Fruit fly (Drosophila melanogaster): ENCODE measurements around the gene sov.

sov gene

dm6 chrX:6710258-6710657, 45.9 kb upstream of the sov start:
- TF ChIP-seq Dif (GFP tag; optimal IDR thresholded peaks at IDR 0.05; ENCODE audit: partially characterized antibody) (no peak), foxo (GFP tag; optimal IDR thresholded peaks at IDR 0.05) (no peak), CrebA (GFP tag; optimal IDR thresholded peaks at IDR 0.05; ENCODE audit: borderline replicate concordance) (no peak), usp (GFP tag; optimal IDR thresholded peaks at IDR 0.05) (no peak), Sp1 (GFP tag; optimal IDR thresholded peaks at IDR 0.05) (no peak), N (GFP tag; optimal IDR thresholded peaks at IDR 0.05) (no peak), Vsx2 (GFP tag; optimal IDR thresholded peaks at IDR 0.05; ENCODE audit: partially characterized antibody) (no peak), Myc (optimal IDR thresholded peaks at IDR 0.05) (no peak), lola (GFP tag; optimal IDR thresholded peaks at IDR 0.05) (no peak), Hr78 (GFP tag; optimal IDR thresholded peaks at IDR 0.05) (no peak), dmrt93B (GFP tag; optimal IDR thresholded peaks at IDR 0.05) (no peak)

DNA sequence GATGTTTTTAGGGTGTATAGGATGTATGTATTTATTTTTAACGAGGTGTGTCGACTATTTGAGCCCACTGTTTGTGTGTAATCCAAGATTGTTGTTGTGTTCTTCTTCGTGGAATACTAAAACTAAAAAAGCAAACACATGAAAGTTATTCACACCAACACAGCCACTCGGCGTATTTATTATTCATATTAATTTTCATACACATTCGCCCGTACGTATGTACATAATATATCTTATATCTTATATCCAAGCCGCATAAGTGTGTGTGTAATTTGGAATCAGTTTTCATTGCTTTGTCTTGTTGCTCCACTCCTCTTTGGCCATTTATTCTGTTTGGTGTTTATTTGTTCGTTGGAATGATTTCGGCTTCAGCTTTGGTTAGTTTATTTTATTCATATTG, 45.5 kb upstream of the sov start:
- no peak for TF ChIP-seq dl (GFP tag; optimal IDR thresholded peaks at IDR 0.05; ENCODE audit: insufficient read depth in 1 of 2, partially characterized antibody in 2 of 2)
- no peak for TF ChIP-seq pan (optimal IDR thresholded peaks at IDR 0.05)
- TF ChIP-seq dmrt93B (GFP tag; optimal IDR thresholded peaks at IDR 0.05), result no peak
- no peak for TF ChIP-seq br (GFP tag; optimal IDR thresholded peaks at IDR 0.05)
- TF ChIP-seq Hr78 (GFP tag; optimal IDR thresholded peaks at IDR 0.05), result no peak
- no peak for TF ChIP-seq Myc (optimal IDR thresholded peaks at IDR 0.05)
- TF ChIP-seq tai (GFP tag; optimal IDR thresholded peaks at IDR 0.05), result no peak
- TF ChIP-seq CG32264 (GFP tag; optimal IDR thresholded peaks at IDR 0.05), result no peak
- no peak for TF ChIP-seq usp (GFP tag; optimal IDR thresholded peaks at IDR 0.05)
- no peak for TF ChIP-seq CrebA (GFP tag; optimal IDR thresholded peaks at IDR 0.05; ENCODE audit: borderline replicate concordance)
- TF ChIP-seq Sp1 (GFP tag; optimal IDR thresholded peaks at IDR 0.05), result no peak
- no peak for TF ChIP-seq Dfd (GFP tag; optimal IDR thresholded peaks at IDR 0.05)
- no peak for TF ChIP-seq ey (GFP tag; optimal IDR thresholded peaks at IDR 0.05)
- no peak for TF ChIP-seq Abd-B (GFP tag; optimal IDR thresholded peaks at IDR 0.05)
- no peak for TF ChIP-seq h (GFP tag; optimal IDR thresholded peaks at IDR 0.05)
- TF ChIP-seq Dif (GFP tag; optimal IDR thresholded peaks at IDR 0.05; ENCODE audit: partially characterized antibody), result no peak
- no peak for TF ChIP-seq N (GFP tag; optimal IDR thresholded peaks at IDR 0.05)
- no peak for TF ChIP-seq Mio (GFP tag; optimal IDR thresholded peaks at IDR 0.05)

DNA sequence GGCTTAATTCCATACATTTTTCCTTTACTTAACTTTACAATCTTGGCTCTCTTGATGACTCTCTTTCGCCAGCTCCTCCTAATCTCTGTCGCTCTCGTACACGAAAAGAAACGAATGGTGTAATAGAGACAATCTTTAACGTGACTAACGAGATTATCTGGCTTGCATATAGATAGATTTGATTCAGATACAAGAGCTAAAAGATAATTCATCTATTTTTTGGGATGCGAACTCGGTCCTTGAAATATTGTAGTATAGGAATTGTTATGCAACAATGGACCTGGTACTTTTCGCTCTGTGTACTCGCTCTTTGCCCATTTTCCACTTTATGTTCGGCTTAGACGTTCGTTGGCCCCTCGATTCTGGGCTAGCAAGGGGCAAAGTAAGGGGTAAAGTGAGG, 44.8 kb upstream of the sov start:
- TF ChIP-seq dl (GFP tag; optimal IDR thresholded peaks at IDR 0.05; ENCODE audit: insufficient read depth in 1 of 2, partially characterized antibody in 2 of 2) (no peak), ey (GFP tag; optimal IDR thresholded peaks at IDR 0.05) (peak; percentile 74), Jra (GFP tag; optimal IDR thresholded peaks at IDR 0.05) (no peak), Abd-B (GFP tag; optimal IDR thresholded peaks at IDR 0.05) (no peak), brk (GFP tag; optimal IDR thresholded peaks at IDR 0.05) (no peak), dsf (GFP tag; optimal IDR thresholded peaks at IDR 0.05; ENCODE audit: borderline replicate concordance) (no peak), pan (optimal IDR thresholded peaks at IDR 0.05) (no peak), Hnf4 (GFP tag; optimal IDR thresholded peaks at IDR 0.05) (no peak), Sp1 (GFP tag; optimal IDR thresholded peaks at IDR 0.05) (peak; percentile 53), CrebA (GFP tag; optimal IDR thresholded peaks at IDR 0.05; ENCODE audit: borderline replicate concordance) (no peak), fru (GFP tag; optimal IDR thresholded peaks at IDR 0.05) (peak; percentile 76), Dfd (GFP tag; optimal IDR thresholded peaks at IDR 0.05) (no peak), GATAd (GFP tag; optimal IDR thresholded peaks at IDR 0.05) (no peak), Myc (optimal IDR thresholded peaks at IDR 0.05) (no peak), foxo (GFP tag; optimal IDR thresholded peaks at IDR 0.05) (peak in 1 of 2 experiments; percentile 69), psq (GFP tag; optimal IDR thresholded peaks at IDR 0.05) (peak; percentile 55), Vsx2 (GFP tag; optimal IDR thresholded peaks at IDR 0.05; ENCODE audit: partially characterized antibody) (no peak), CG9705 (GFP tag; optimal IDR thresholded peaks at IDR 0.05) (no peak), Hr83 (GFP tag; optimal IDR thresholded peaks at IDR 0.05; ENCODE audit: poor library complexity, severe bottlenecking) (no peak), Hr78 (GFP tag; optimal IDR thresholded peaks at IDR 0.05) (no peak), HLH106 (tag; optimal IDR thresholded peaks at IDR 0.05) (peak; percentile 47), Mio (GFP tag; optimal IDR thresholded peaks at IDR 0.05) (no peak), CG32264 (GFP tag; optimal IDR thresholded peaks at IDR 0.05) (peak; percentile 16), lola (GFP tag; optimal IDR thresholded peaks at IDR 0.05) (no peak), Rel (GFP tag; optimal IDR thresholded peaks at IDR 0.05) (no peak), Rel (tag; optimal IDR thresholded peaks at IDR 0.05) (no peak), jim (GFP tag; optimal IDR thresholded peaks at IDR 0.05) (no peak), woc (GFP tag; optimal IDR thresholded peaks at IDR 0.05) (peak; percentile 7), rgr (GFP tag; optimal IDR thresholded peaks at IDR 0.05) (peak; percentile 62), sage (GFP tag; optimal IDR thresholded peaks at IDR 0.05) (no peak), N (GFP tag; optimal IDR thresholded peaks at IDR 0.05) (no peak), h (GFP tag; optimal IDR thresholded peaks at IDR 0.05) (peak; percentile 63), OdsH (GFP tag; optimal IDR thresholded peaks at IDR 0.05) (peak; percentile 58), sv (GFP tag; optimal IDR thresholded peaks at IDR 0.05) (peak; percentile 58), usp (GFP tag; optimal IDR thresholded peaks at IDR 0.05) (no peak), br (GFP tag; optimal IDR thresholded peaks at IDR 0.05) (peak; percentile 40), dmrt93B (GFP tag; optimal IDR thresholded peaks at IDR 0.05) (peak; percentile 22), Dif (GFP tag; optimal IDR thresholded peaks at IDR 0.05; ENCODE audit: partially characterized antibody) (no peak), tai (GFP tag; optimal IDR thresholded peaks at IDR 0.05) (peak; percentile 0)

Measured in whole organism, wandering third instar larva.